Fruit fly (Drosophila melanogaster): ENCODE results near the gene hb.

Gene hb

DNA sequence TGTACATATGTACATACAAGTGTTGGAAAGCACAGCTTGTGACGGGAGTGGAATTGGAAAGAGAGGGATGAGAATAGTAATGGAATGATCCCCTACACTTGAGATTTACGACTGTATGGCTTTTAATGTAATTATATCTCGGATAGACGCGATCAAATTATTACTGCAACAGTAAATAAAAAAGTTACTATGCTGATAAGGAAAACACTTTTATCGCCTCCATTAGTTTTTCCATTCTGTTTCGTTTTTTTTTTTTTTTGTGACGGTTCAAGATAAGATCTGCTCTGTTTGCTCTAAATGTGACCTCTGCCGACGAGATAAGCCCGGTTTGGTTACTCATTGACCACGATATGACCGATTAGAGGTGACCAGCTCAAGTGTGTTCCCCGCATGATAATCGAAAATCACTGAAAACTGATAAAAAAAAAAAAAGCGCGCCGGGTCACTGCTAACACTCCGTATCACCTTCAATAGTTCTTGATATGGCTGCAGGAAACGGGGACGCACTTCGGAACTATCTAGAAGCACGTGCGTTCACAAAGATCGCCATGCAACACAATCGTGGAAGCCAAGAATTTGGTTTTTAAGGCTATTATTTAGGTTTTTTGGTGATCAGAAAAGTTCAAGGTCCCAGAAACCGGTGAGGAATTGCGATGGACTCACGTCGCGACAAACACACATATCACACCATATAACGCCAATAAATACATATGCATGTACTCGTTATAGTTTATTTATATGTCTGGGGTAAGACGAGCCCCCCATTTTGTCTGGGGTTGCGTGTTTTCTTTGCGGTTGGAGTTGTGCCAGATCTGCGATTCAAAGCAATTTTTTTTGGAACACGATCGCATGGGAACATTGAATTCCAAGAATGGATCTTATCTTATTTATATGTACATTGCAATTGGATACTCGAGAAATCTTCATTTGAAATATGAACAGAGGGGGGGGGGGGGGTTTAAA, 26.8 kb downstream of the hb start, which contains the start of gene p (continued):
- peak; percentile 42 for TF ChIP-seq Kr (GFP tag; optimal IDR thresholded peaks at IDR 0.05)
- TF ChIP-seq CG11093 (GFP tag; IDR thresholded peaks at IDR 0.05): no peak
- TF ChIP-seq CG1602 (GFP tag; optimal IDR thresholded peaks at IDR 0.05): no peak
- no peak for TF ChIP-seq E2f2 (GFP tag; IDR thresholded peaks at IDR 0.05)
- no peak for TF ChIP-seq Lhr (GFP tag; optimal IDR thresholded peaks at IDR 0.05)
- TF ChIP-seq Tbp (GFP tag; optimal IDR thresholded peaks at IDR 0.05): no peak
- TF ChIP-seq CG13424 (tag; optimal IDR thresholded peaks at IDR 0.05): peak; percentile 31
- TF ChIP-seq fd96Cb (tag; optimal IDR thresholded peaks at IDR 0.05): no peak
- TF ChIP-seq GATAe (GFP tag; conservative IDR thresholded peaks at IDR 0.05): peak; percentile 72; the same call in 1 of the 2 replicates
- TF ChIP-seq hbn (GFP tag; IDR thresholded peaks at IDR 0.05; ENCODE audit: partially characterized antibody): no peak
- peak; percentile 56 for TF ChIP-seq kay (GFP tag; optimal IDR thresholded peaks at IDR 0.05)
- TF ChIP-seq Pdp1 (GFP tag; optimal IDR thresholded peaks at IDR 0.05): peak; percentile 11 to 44
- TF ChIP-seq z (GFP tag; IDR thresholded peaks at IDR 0.05): no peak
- peak; percentile 68 for TF ChIP-seq CG15479 (GFP tag; optimal IDR thresholded peaks at IDR 0.05)
- no peak for TF ChIP-seq ase (GFP tag; IDR thresholded peaks at IDR 0.05)
- TF ChIP-seq CG11504 (tag; optimal IDR thresholded peaks at IDR 0.05): peak; percentile 49
- TF ChIP-seq ci (GFP tag; IDR thresholded peaks at IDR 0.05): peak; percentile 66; the same call in 1 of the 3 replicates
- peak; percentile 63 for TF ChIP-seq CG33557 (GFP tag; optimal IDR thresholded peaks at IDR 0.05)
- TF ChIP-seq CG8944 (GFP tag; optimal IDR thresholded peaks at IDR 0.05): no peak
- peak; percentile 30 for TF ChIP-seq kah (GFP tag; optimal IDR thresholded peaks at IDR 0.05)
- no peak for TF ChIP-seq CG4404 (GFP tag; IDR thresholded peaks at IDR 0.05)
- TF ChIP-seq CG1529 (GFP tag; optimal IDR thresholded peaks at IDR 0.05): no peak
- no peak for TF ChIP-seq MESR4 (GFP tag; optimal IDR thresholded peaks at IDR 0.05)
- no peak for TF ChIP-seq tna (GFP tag; IDR thresholded peaks at IDR 0.05; ENCODE audit: partially characterized antibody)
- peak; percentile 37 for TF ChIP-seq dmrt99B (tag; optimal IDR thresholded peaks at IDR 0.05)
- peak; percentile 32 for TF ChIP-seq CG6765 (GFP tag; optimal IDR thresholded peaks at IDR 0.05)
- peak; percentile 2 for TF ChIP-seq NC2α (GFP tag; optimal IDR thresholded peaks at IDR 0.05)
- TF ChIP-seq CG11398 (GFP tag; optimal IDR thresholded peaks at IDR 0.05): peak; percentile 4
- peak; percentile 36 for TF ChIP-seq chn (GFP tag; optimal IDR thresholded peaks at IDR 0.05)
- no peak for TF ChIP-seq otp (GFP tag; IDR thresholded peaks at IDR 0.05)
- no peak for TF ChIP-seq zen2 (GFP tag; IDR thresholded peaks at IDR 0.05; ENCODE audit: partially characterized antibody)
- TF ChIP-seq dmrt11E (tag; optimal IDR thresholded peaks at IDR 0.05): no peak
- no peak for TF ChIP-seq da (GFP tag; optimal IDR thresholded peaks at IDR 0.05)
- peak; percentile 14 for TF ChIP-seq CG13624 (GFP tag; optimal IDR thresholded peaks at IDR 0.05)
- TF ChIP-seq CG7928 (GFP tag; optimal IDR thresholded peaks at IDR 0.05): no peak
- TF ChIP-seq CG3407 (GFP tag; optimal IDR thresholded peaks at IDR 0.05): peak; percentile 7
- no peak for TF ChIP-seq gsb (GFP tag; IDR thresholded peaks at IDR 0.05)
- no peak for TF ChIP-seq Oaz (GFP tag; IDR thresholded peaks at IDR 0.05)
- no peak for TF ChIP-seq CG13287 (GFP tag; IDR thresholded peaks at IDR 0.05; ENCODE audit: partially characterized antibody)
- peak; percentile 34 for TF ChIP-seq mirr (GFP tag; optimal IDR thresholded peaks at IDR 0.05)
- no peak for TF ChIP-seq esg (GFP tag; conservative IDR thresholded peaks at IDR 0.05)
- TF ChIP-seq CG10543 (GFP tag; optimal IDR thresholded peaks at IDR 0.05): peak; percentile 63
- TF ChIP-seq CG15011 (GFP tag; optimal IDR thresholded peaks at IDR 0.05): no peak
- TF ChIP-seq sug (tag; optimal IDR thresholded peaks at IDR 0.05): peak; percentile 4
- no peak for TF ChIP-seq Nf-YC (tag; optimal IDR thresholded peaks at IDR 0.05)
- no peak for TF ChIP-seq CG30020 (tag; optimal IDR thresholded peaks at IDR 0.05)
- TF ChIP-seq Dfd (GFP tag; optimal IDR thresholded peaks at IDR 0.05): no peak
- TF ChIP-seq Sox100B (GFP tag; optimal IDR thresholded peaks at IDR 0.05): peak; percentile 40

Data from whole organism, embryonic.